Worm (Caenorhabditis elegans) whole organism, L3 larva: Measurements from ENCODE around the gene meg-3.

Experiments used
- elt-3 ChIP-seq, 3 experiments: fragments of 150-350 bp in 1 of 3; sonication (generic microtip) in 2 of 3; optimal IDR thresholded peaks; 2 replicates in 2 of 3; 4 replicates in 1 of 3; lab custom pipeline; 2014 to 2017; ENCODE audit warnings: missing biosample characterization in 3 of 3, missing genetic modification characterization in 3 of 3
- fkh-10 ChIP-seq: sonication (generic microtip); optimal IDR thresholded peaks from 2 replicates; lab custom pipeline; 2017; ENCODE audit warnings: missing biosample characterization, missing genetic modification reagents, missing genetic modification characterization
- fos-1 ChIP-seq: fragments of 150-350 bp; optimal IDR thresholded peaks from 2 replicates; lab custom pipeline; 2014; ENCODE audit warnings: missing biosample characterization, missing genetic modification characterization
- snpc-4 ChIP-seq: fragments of 150-350 bp; optimal IDR thresholded peaks from 2 replicates; lab custom pipeline; 2014; ENCODE audit warnings: missing biosample characterization, missing genetic modification characterization

DNA sequence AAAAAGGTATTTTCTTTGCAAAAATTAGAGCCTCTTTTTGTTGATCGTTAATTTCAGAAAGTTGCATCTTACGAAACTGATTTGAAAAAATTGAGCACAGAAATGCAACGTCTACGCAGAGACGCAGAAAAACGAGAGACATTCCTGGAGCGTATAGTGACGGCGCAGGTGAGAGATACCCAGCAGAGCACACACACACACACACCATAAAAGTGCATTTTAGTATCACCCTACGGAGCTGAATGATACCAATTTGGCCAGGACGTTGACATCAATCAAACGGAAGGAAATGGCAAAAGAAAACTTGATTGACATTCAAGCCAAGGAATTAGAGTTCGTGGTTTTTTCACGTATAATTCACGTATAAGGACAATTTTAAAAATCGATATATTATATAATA lies 25.1 kb upstream of the meg-3 start:
- no peak for TF ChIP-seq elt-3 (tag; optimal IDR thresholded peaks at IDR 0.05; lab: Kevin White, UChicago)
- TF ChIP-seq fkh-10, result no peak
- TF ChIP-seq snpc-4 (tag; lab: Kevin White, UChicago), result no peak
- TF ChIP-seq fos-1 (tag; lab: Kevin White, UChicago), result no peak
